Fruit fly (Drosophila melanogaster) whole organism, embryonic: Measurements from ENCODE around the gene CG17364.
A peak's percentile ranks its signal among the peaks of the same experiment; 100 is the strongest.

Experiments
- CG11723 ChIP-seq: fragments of 200-800 bp; sonication (Bioruptor generic); optimal IDR thresholded peaks from 2 replicates; lab custom pipeline; 2017; ENCODE audit warnings: missing biosample characterization, mild to moderate bottlenecking, missing genetic modification characterization
- CG17385 ChIP-seq: fragments of 200-800 bp; sonication (Bioruptor generic); optimal IDR thresholded peaks from 3 replicates; lab custom pipeline; 2018; ENCODE audit warnings: missing biosample characterization, mild to moderate bottlenecking, missing genetic modification characterization
- CG6813 ChIP-seq: fragments of 200-800 bp; sonication (Bioruptor generic); optimal IDR thresholded peaks from 2 replicates; lab custom pipeline; 2017; ENCODE audit warnings: missing biosample characterization, missing genetic modification characterization, mild to moderate bottlenecking, moderate library complexity, missing genetic modification reagents
- Fer3 ChIP-seq: fragments of 200-800 bp; sonication (Bioruptor generic); optimal IDR thresholded peaks from 2 replicates; lab custom pipeline; 2018; ENCODE audit warnings: missing biosample characterization, mild to moderate bottlenecking, missing genetic modification characterization, moderate library complexity
- ash1 ChIP-seq: fragments of 200-800 bp; sonication (Bioruptor generic); optimal IDR thresholded peaks from 2 replicates; lab custom pipeline; 2018; ENCODE audit warnings: missing biosample characterization, mild to moderate bottlenecking, missing genetic modification characterization
- ato ChIP-seq: fragments of 200-800 bp; sonication (Bioruptor generic); IDR thresholded peaks from 2 replicates; pipeline ENCODE4 v1.3.6; 2022; ENCODE audit warnings: missing biosample characterization, missing genetic modification characterization; ENCODE audit not compliant: partially characterized antibody
- croc ChIP-seq: fragments of 200-800 bp; sonication (Bioruptor generic); conservative IDR thresholded peaks from 3 replicates; pipeline ENCODE4 v1.3.6; 2022; ENCODE audit warnings: missing biosample characterization, missing genetic modification characterization
- fd102C ChIP-seq: fragments of 200-800 bp; sonication (Bioruptor generic); optimal IDR thresholded peaks from 2 replicates; lab custom pipeline; 2018; ENCODE audit warnings: missing biosample characterization, mild to moderate bottlenecking, missing genetic modification characterization, moderate library complexity
- lilli ChIP-seq: fragments of 200-800 bp; sonication (Bioruptor generic); optimal IDR thresholded peaks from 3 replicates; lab custom pipeline; 2016; ENCODE audit warnings: missing biosample characterization, missing genetic modification characterization
- lov ChIP-seq, 2 experiments: fragments of 200-800 bp in 1 of 2; fragments of >200 bp in 1 of 2; sonication (Bioruptor generic) in 1 of 2; IDR thresholded peaks in 1 of 2; optimal IDR thresholded peaks in 1 of 2; 2 replicates in 1 of 2; 3 replicates in 1 of 2; pipeline versions ENCODE4 v1.3.6 to Lab custom; 2017 to 2022; ENCODE audit warnings: missing biosample characterization in 1 of 2, missing genetic modification characterization in 1 of 2
- mld ChIP-seq: fragments of 200-800 bp; sonication (Bioruptor generic); IDR thresholded peaks from 3 replicates; pipeline ENCODE4 v1.3.6; 2022; ENCODE audit warnings: missing biosample characterization, missing genetic modification characterization; ENCODE audit not compliant: partially characterized antibody
- onecut ChIP-seq: fragments of 200-800 bp; sonication (Bioruptor generic); IDR thresholded peaks from 2 replicates; pipeline ENCODE4 v1.3.6; 2022; ENCODE audit warnings: missing biosample characterization, missing genetic modification characterization

DNA sequence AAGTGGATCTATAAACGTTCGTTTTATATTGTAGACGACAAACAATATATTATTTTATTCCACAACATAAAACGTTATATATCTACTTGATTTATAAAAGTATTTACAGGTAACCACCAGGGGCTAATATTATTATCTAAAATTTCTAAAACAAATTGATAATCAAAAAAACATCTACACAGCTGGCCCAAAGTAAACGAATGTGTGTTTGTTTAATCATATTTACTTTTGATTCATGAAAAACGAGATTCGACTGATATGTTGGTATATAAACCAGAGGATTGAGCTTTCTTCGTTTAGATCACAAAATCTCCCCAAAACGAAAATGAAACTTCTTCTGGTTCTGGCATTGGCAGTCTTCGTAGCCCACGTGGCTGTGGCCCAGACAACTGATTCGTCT is 6.9 kb downstream of the CG17364 start, which contains the start of gene CG17362:
- TF ChIP-seq ato (GFP tag; lab: Robert Waterston, UW) (no peak), croc (GFP tag; lab: Robert Waterston, UW) (no peak), lov (optimal IDR thresholded peaks at IDR 0.05; lab: Kevin White, UChicago) (no peak), lov (GFP tag; IDR thresholded peaks at IDR 0.05; lab: Robert Waterston, UW) (no peak), CG17385 (GFP tag; lab: Kevin White, UChicago) (no peak), CG6813 (peak; percentile 18), lilli (GFP tag; lab: Kevin White, UChicago) (no peak), mld (GFP tag; lab: Robert Waterston, UW) (no peak), CG11723 (GFP tag; lab: Kevin White, UChicago) (no peak), onecut (GFP tag; lab: Robert Waterston, UW) (no peak), fd102C (no peak), Fer3 (no peak), ash1 (GFP tag; lab: Kevin White, UChicago) (no peak)
